Fruit fly (Drosophila melanogaster): ENCODE measurements around the gene CG9917.
A peak's percentile ranks its signal among the peaks of the same experiment; 100 is the strongest.

Gene CG9917

DNA sequence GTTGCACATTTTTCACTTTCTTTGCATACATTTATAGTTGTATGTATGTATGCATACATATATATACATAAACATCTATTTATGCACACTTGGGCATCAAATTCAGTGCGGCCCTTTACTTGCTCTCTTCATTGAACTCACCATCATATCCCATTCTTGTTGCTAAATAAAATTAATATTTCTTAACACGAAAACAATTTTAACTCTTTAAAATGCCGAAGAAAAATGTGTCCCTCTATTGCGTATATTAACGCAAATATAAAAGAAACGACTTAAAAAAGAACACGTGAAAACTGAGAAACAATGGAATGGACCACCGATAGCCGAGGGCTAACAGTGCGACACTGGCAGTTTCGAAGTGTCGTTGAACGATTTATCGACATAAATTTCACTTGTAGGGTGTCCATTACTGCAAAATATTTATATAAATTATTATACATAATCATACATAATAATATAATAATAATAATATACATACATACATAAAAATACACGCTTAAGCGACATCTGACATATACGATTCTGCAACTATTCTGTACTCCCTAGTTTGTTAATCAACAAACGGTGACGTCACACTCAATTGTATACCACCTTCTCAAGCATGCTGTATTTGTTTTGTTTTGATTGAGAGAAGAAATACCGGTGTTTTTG is 35.8 kb upstream of the CG9917 start, which contains the start of the genes U2af50 and PIG-Q (continued):
- TF ChIP-seq wor (GFP tag; IDR thresholded peaks at IDR 0.05) (peak; percentile 83; the same call in 1 of the 2 replicates), CG7372 (GFP tag; IDR thresholded peaks at IDR 0.05) (peak; percentile 91), CG15011 (GFP tag; optimal IDR thresholded peaks at IDR 0.05) (no peak), Hey (tag; optimal IDR thresholded peaks at IDR 0.05) (no peak), Myb (GFP tag; optimal IDR thresholded peaks at IDR 0.05) (peak; percentile 11), fd96Cb (tag; optimal IDR thresholded peaks at IDR 0.05) (peak; percentile 95), NFAT (GFP tag; IDR thresholded peaks at IDR 0.05) (no peak), CG13296 (GFP tag; optimal IDR thresholded peaks at IDR 0.05) (peak; percentile 91), CG43689 (GFP tag; IDR thresholded peaks at IDR 0.05) (no peak), hbn (GFP tag; IDR thresholded peaks at IDR 0.05; ENCODE audit: partially characterized antibody) (no peak), cg (GFP tag; optimal IDR thresholded peaks at IDR 0.05) (peak; percentile 77), D19A (tag; optimal IDR thresholded peaks at IDR 0.05) (peak; percentile 87), Awh (GFP tag; IDR thresholded peaks at IDR 0.05) (no peak; the same call in 1 of the 2 replicates), salm (tag; optimal IDR thresholded peaks at IDR 0.05) (peak; percentile 90), ab (GFP tag; optimal IDR thresholded peaks at IDR 0.05) (peak; percentile 66), CG11696 (GFP tag; IDR thresholded peaks at IDR 0.05) (peak; percentile 76; the same call in 1 of the 2 replicates), corto (GFP tag; optimal IDR thresholded peaks at IDR 0.05) (no peak), MBD-R2 (GFP tag; IDR thresholded peaks at IDR 0.05) (peak; percentile 88), hth (optimal IDR thresholded peaks at IDR 0.05) (no peak), NK7.1 (GFP tag; optimal IDR thresholded peaks at IDR 0.05) (peak; percentile 46), onecut (GFP tag; IDR thresholded peaks at IDR 0.05) (peak; percentile 83), E2f2 (GFP tag; IDR thresholded peaks at IDR 0.05) (peak; percentile 71), Ada2b (GFP tag; IDR thresholded peaks at IDR 0.05) (peak; percentile 93), CG7786 (GFP tag; optimal IDR thresholded peaks at IDR 0.05) (peak; percentile 65), CG3407 (GFP tag; optimal IDR thresholded peaks at IDR 0.05) (peak; percentile 81), CG17328 (GFP tag; IDR thresholded peaks at IDR 0.05) (peak; percentile 94), bsh (GFP tag; optimal IDR thresholded peaks at IDR 0.05) (peak; percentile 77 to 96), CG13775 (GFP tag; optimal IDR thresholded peaks at IDR 0.05) (peak; percentile 95), Nf-YC (tag; optimal IDR thresholded peaks at IDR 0.05) (peak; percentile 83), h (optimal IDR thresholded peaks at IDR 0.05) (no peak), CG4360 (GFP tag; IDR thresholded peaks at IDR 0.05) (peak; percentile 67), rib (GFP tag; IDR thresholded peaks at IDR 0.05) (peak; percentile 70), ind (GFP tag; optimal IDR thresholded peaks at IDR 0.05) (peak; percentile 93), CG4617 (GFP tag; optimal IDR thresholded peaks at IDR 0.05; ENCODE audit: borderline replicate concordance) (peak; percentile 62), otp (GFP tag; IDR thresholded peaks at IDR 0.05) (no peak; the same call in 2 of the 3 replicates), CG4820 (GFP tag; optimal IDR thresholded peaks at IDR 0.05) (peak; percentile 86), pum (GFP tag; optimal IDR thresholded peaks at IDR 0.05) (peak; percentile 55), ato (GFP tag; IDR thresholded peaks at IDR 0.05; ENCODE audit: partially characterized antibody) (no peak), Oli (tag; optimal IDR thresholded peaks at IDR 0.05) (peak; percentile 94), Rfx (GFP tag; IDR thresholded peaks at IDR 0.05) (peak; percentile 93), CTCF (GFP tag; optimal IDR thresholded peaks at IDR 0.05) (peak; percentile 41), Meics (GFP tag; optimal IDR thresholded peaks at IDR 0.05) (peak; percentile 92), so (GFP tag; IDR thresholded peaks at IDR 0.05) (peak; percentile 93; the same call in 2 of the 3 replicates), inv (GFP tag; IDR thresholded peaks at IDR 0.05; ENCODE audit: partially characterized antibody) (peak; percentile 47; the same call in 1 of the 2 replicates), Dp (GFP tag; optimal IDR thresholded peaks at IDR 0.05) (peak; percentile 17), crp (GFP tag; optimal IDR thresholded peaks at IDR 0.05) (peak in 1 of 2 experiments; percentile 48), Hr39 (optimal IDR thresholded peaks at IDR 0.05) (no peak), dmrt99B (tag; optimal IDR thresholded peaks at IDR 0.05) (peak; percentile 93), Hmx (GFP tag; optimal IDR thresholded peaks at IDR 0.05) (no peak), CG11695 (GFP tag; IDR thresholded peaks at IDR 0.05) (peak; percentile 90), CG9437 (GFP tag; optimal IDR thresholded peaks at IDR 0.05) (peak; percentile 90)
